Worm (Caenorhabditis elegans) whole organism, early embryonic: ENCODE measurements around the gene F56C3.8.

Experiments used
- flt-1 ChIP-seq: fragments of 200-800 bp; sonication (Bioruptor generic); IDR thresholded peaks from 2 replicates; pipeline ENCODE4 v1.3.6; 2022; ENCODE audit warnings: missing genetic modification characterization, missing compliant biosample characterization
- scrt-1 ChIP-seq: fragments of 200-800 bp; sonication (Bioruptor generic); IDR thresholded peaks from 2 replicates; pipeline ENCODE4 v1.3.6; 2022; ENCODE audit warnings: missing genetic modification characterization, missing compliant biosample characterization

DNA sequence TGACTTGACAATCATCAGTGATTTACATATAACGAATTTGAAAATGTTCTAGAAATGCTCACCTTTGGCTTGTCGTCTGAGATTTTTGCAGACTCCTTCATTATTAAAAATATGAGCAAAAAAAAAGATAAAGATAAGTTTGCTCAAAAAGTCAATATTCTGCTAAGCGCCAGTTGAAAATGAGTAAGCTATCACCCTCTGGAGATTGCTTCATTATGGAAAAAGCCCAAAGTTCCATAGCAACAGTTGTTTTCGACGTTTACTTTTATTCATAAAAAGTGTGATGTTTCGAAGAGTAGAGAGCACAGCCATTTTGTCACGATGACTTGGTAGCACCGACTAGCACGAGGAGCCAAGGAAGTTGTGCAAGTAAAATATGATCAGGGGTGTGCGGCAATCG lies 26.1 kb downstream of the F56C3.8 start, which contains the start of gene F56C3.3:
- TF ChIP-seq scrt-1 (no peak), flt-1 (GFP tag; lab: Robert Waterston, UW) (no peak)
